Worm (Caenorhabditis elegans) whole organism, L1 larva: ENCODE results near the gene grl-25.

ENCODE experiments used
- C16A3.4 ChIP-seq: fragments of 150-350 bp; optimal IDR thresholded peaks from 2 replicates; lab custom pipeline; 2014; ENCODE audit warnings: missing biosample characterization, missing genetic modification characterization
- C34B4.2 ChIP-seq: sonication (generic microtip); optimal IDR thresholded peaks from 2 replicates; lab custom pipeline; 2017; ENCODE audit warnings: mild to moderate bottlenecking, missing genetic modification characterization, missing compliant biosample characterization
- F16B12.6 ChIP-seq: fragments of 150-350 bp; optimal IDR thresholded peaks from 2 replicates; lab custom pipeline; 2014; ENCODE audit warnings: missing biosample characterization, missing genetic modification characterization
- Y116A8C.19 ChIP-seq: sonication (generic microtip); optimal IDR thresholded peaks from 2 replicates; lab custom pipeline; 2016; ENCODE audit warnings: missing compliant biosample characterization, missing genetic modification characterization, borderline replicate concordance
- ama-1 ChIP-seq: fragments of 150-350 bp; optimal IDR thresholded peaks from 2 replicates; lab custom pipeline; 2014
- blmp-1 ChIP-seq: fragments of 150-350 bp; optimal IDR thresholded peaks from 2 replicates; lab custom pipeline; 2014; ENCODE audit warnings: missing biosample characterization, missing genetic modification characterization
- ceh-63 ChIP-seq: fragments of 200-800 bp; sonication (Bioruptor generic); optimal IDR thresholded peaks from 2 replicates; lab custom pipeline; 2018; ENCODE audit warnings: mild to moderate bottlenecking, missing genetic modification characterization, missing compliant biosample characterization
- ceh-88 ChIP-seq: fragments of 200-800 bp; sonication (Bioruptor generic); IDR thresholded peaks from 2 replicates; pipeline ENCODE4 v1.3.6; 2022; ENCODE audit warnings: missing genetic modification characterization, missing compliant biosample characterization
- ceh-90 ChIP-seq: sonication (generic microtip); optimal IDR thresholded peaks from 2 replicates; lab custom pipeline; 2016; ENCODE audit warnings: missing genetic modification characterization, missing compliant biosample characterization
- ces-1 ChIP-seq: fragments of 150-350 bp; optimal IDR thresholded peaks from 2 replicates; lab custom pipeline; 2014; ENCODE audit warnings: missing biosample characterization, missing genetic modification reagents, missing genetic modification characterization
- efl-1 ChIP-seq, 4 experiments: fragments of 150-350 bp; optimal IDR thresholded peaks in 3 of 4; peaks in 1 of 4; 1 replicate in 1 of 4; 2 replicates in 3 of 4; lab custom pipeline; 2014; ENCODE audit warnings: missing biosample characterization in 2 of 4, missing genetic modification characterization in 2 of 4, missing genetic modification reagents in 2 of 4
- efl-3 ChIP-seq: fragments of 200-800 bp; sonication (Bioruptor generic); optimal IDR thresholded peaks from 2 replicates; lab custom pipeline; 2018; ENCODE audit warnings: mild to moderate bottlenecking, missing genetic modification characterization, missing compliant biosample characterization
- egl-27 ChIP-seq, 2 experiments: fragments of 150-350 bp in 1 of 2; sonication (generic microtip); optimal IDR thresholded peaks; 3 replicates each; lab custom pipeline; 2017 to 2018; ENCODE audit warnings: missing biosample characterization in 2 of 2, missing genetic modification characterization in 2 of 2, missing genetic modification reagents in 2 of 2
- elt-3 ChIP-seq, 6 experiments: fragments of 150-350 bp in 1 of 6; sonication (generic microtip); optimal IDR thresholded peaks; 2 replicates each; lab custom pipeline; 2017 to 2018; ENCODE audit warnings: missing biosample characterization in 6 of 6, missing genetic modification characterization in 6 of 6, inconsistent platforms in 1 of 6
- fkh-10 ChIP-seq: sonication (generic microtip); optimal IDR thresholded peaks from 2 replicates; lab custom pipeline; 2017; ENCODE audit warnings: missing biosample characterization, missing genetic modification reagents, missing genetic modification characterization
- fkh-8 ChIP-seq: sonication (generic microtip); optimal IDR thresholded peaks from 2 replicates; lab custom pipeline; 2016; ENCODE audit warnings: mild to moderate bottlenecking, missing genetic modification characterization, missing compliant biosample characterization
- fos-1 ChIP-seq: fragments of 150-350 bp; optimal IDR thresholded peaks from 2 replicates; lab custom pipeline; 2014; ENCODE audit warnings: missing biosample characterization, missing genetic modification characterization
- hlh-17 ChIP-seq: fragments of 200-800 bp; sonication (Bioruptor generic); optimal IDR thresholded peaks from 2 replicates; lab custom pipeline; 2018; ENCODE audit warnings: missing genetic modification characterization, mild to moderate bottlenecking, missing compliant biosample characterization, moderate library complexity, borderline replicate concordance
- hpl-2 ChIP-seq: fragments of 150-350 bp; optimal IDR thresholded peaks from 2 replicates; lab custom pipeline; 2014; ENCODE audit warnings: missing biosample characterization, missing genetic modification reagents, missing genetic modification characterization
- jun-1 ChIP-seq: fragments of 150-350 bp; optimal IDR thresholded peaks from 2 replicates; lab custom pipeline; 2014; ENCODE audit warnings: missing biosample characterization, missing genetic modification reagents, missing genetic modification characterization
- lin-14 ChIP-seq: fragments of 200-800 bp; sonication (Bioruptor generic); optimal IDR thresholded peaks from 2 replicates; lab custom pipeline; 2018; ENCODE audit warnings: mild to moderate bottlenecking, missing genetic modification characterization, moderate library complexity, missing compliant biosample characterization
- lin-39 ChIP-seq: fragments of 150-350 bp; optimal IDR thresholded peaks from 2 replicates; lab custom pipeline; 2014; ENCODE audit warnings: missing biosample characterization, missing genetic modification reagents, missing genetic modification characterization
- lsy-2 ChIP-seq, 2 experiments: fragments of 150-350 bp; optimal IDR thresholded peaks; 2 replicates each; lab custom pipeline; 2014; ENCODE audit warnings: missing biosample characterization in 2 of 2, missing genetic modification characterization in 2 of 2
- mab-9 ChIP-seq: fragments of 200-800 bp; sonication (Bioruptor generic); IDR thresholded peaks from 2 replicates; pipeline ENCODE4 v1.3.6; 2022; ENCODE audit warnings: missing genetic modification reagents, missing genetic modification characterization, missing compliant biosample characterization
- mef-2 ChIP-seq: fragments of 150-350 bp; optimal IDR thresholded peaks from 2 replicates; lab custom pipeline; 2014; ENCODE audit warnings: missing biosample characterization, missing genetic modification characterization
- nhr-11 ChIP-seq: fragments of 150-350 bp; optimal IDR thresholded peaks from 2 replicates; lab custom pipeline; 2014; ENCODE audit warnings: missing biosample characterization, missing genetic modification characterization
- nhr-19 ChIP-seq: fragments of 200-800 bp; sonication (Bioruptor generic); conservative IDR thresholded peaks from 2 replicates; pipeline ENCODE4 v1.3.6; 2022; ENCODE audit warnings: missing genetic modification characterization, missing compliant biosample characterization
- nhr-237 ChIP-seq: fragments of 150-350 bp; optimal IDR thresholded peaks from 2 replicates; lab custom pipeline; 2014; ENCODE audit warnings: missing biosample characterization, missing genetic modification characterization
- nhr-28 ChIP-seq: fragments of 150-350 bp; optimal IDR thresholded peaks from 2 replicates; lab custom pipeline; 2014; ENCODE audit warnings: missing biosample characterization, missing genetic modification characterization
- nhr-47 ChIP-seq: sonication (generic microtip); optimal IDR thresholded peaks from 2 replicates; lab custom pipeline; 2016; ENCODE audit warnings: mild to moderate bottlenecking, missing genetic modification characterization, moderate library complexity, missing compliant biosample characterization
- nhr-71 ChIP-seq: sonication (generic microtip); optimal IDR thresholded peaks from 2 replicates; lab custom pipeline; 2016; ENCODE audit warnings: mild to moderate bottlenecking, missing genetic modification characterization, moderate library complexity, missing compliant biosample characterization
- nhr-76 ChIP-seq: sonication (generic microtip); optimal IDR thresholded peaks from 2 replicates; lab custom pipeline; 2017; ENCODE audit warnings: missing biosample characterization, missing genetic modification characterization
- nhr-77 ChIP-seq: fragments of 150-350 bp; optimal IDR thresholded peaks from 2 replicates; lab custom pipeline; 2014; ENCODE audit warnings: missing biosample characterization, missing genetic modification characterization
- nhr-85 ChIP-seq: sonication (generic microtip); peaks from one replicate; lab custom pipeline; 2016; ENCODE audit warnings: missing genetic modification characterization, inconsistent platforms, missing compliant biosample characterization
- nhr-90 ChIP-seq: sonication (generic microtip); optimal IDR thresholded peaks from 2 replicates; lab custom pipeline; 2016; ENCODE audit warnings: mild to moderate bottlenecking, missing genetic modification characterization, missing compliant biosample characterization; ENCODE audit not compliant: poor library complexity
- pax-3 ChIP-seq: fragments of 200-800 bp; sonication (Bioruptor generic); optimal IDR thresholded peaks from 2 replicates; lab custom pipeline; 2018; ENCODE audit warnings: mild to moderate bottlenecking, missing genetic modification characterization, moderate library complexity, missing compliant biosample characterization
- pqm-1 ChIP-seq: sonication (generic microtip); optimal IDR thresholded peaks from 3 replicates; lab custom pipeline; 2017; ENCODE audit warnings: missing biosample characterization, missing genetic modification characterization
- rnt-1 ChIP-seq: sonication (generic microtip); optimal IDR thresholded peaks from 2 replicates; lab custom pipeline; 2016; ENCODE audit warnings: mild to moderate bottlenecking, missing genetic modification characterization, moderate library complexity, missing compliant biosample characterization
- snu-23 ChIP-seq: sonication (generic microtip); optimal IDR thresholded peaks from 2 replicates; lab custom pipeline; 2016; ENCODE audit warnings: missing genetic modification characterization, missing compliant biosample characterization
- sptf-1 ChIP-seq: fragments of 150-350 bp; optimal IDR thresholded peaks from 2 replicates; lab custom pipeline; 2014; ENCODE audit warnings: missing biosample characterization, missing genetic modification characterization
- sup-37 ChIP-seq: fragments of 200-800 bp; sonication (Bioruptor generic); optimal IDR thresholded peaks from 2 replicates; lab custom pipeline; 2018; ENCODE audit warnings: mild to moderate bottlenecking, missing genetic modification characterization, missing compliant biosample characterization
- swsn-7 ChIP-seq: sonication (generic microtip); optimal IDR thresholded peaks from 2 replicates; lab custom pipeline; 2016; ENCODE audit warnings: missing genetic modification characterization, missing compliant biosample characterization
- tbx-2 ChIP-seq: sonication (generic microtip); optimal IDR thresholded peaks from 2 replicates; lab custom pipeline; 2016; ENCODE audit warnings: missing genetic modification characterization, missing compliant biosample characterization
- tlp-1 ChIP-seq: fragments of 150-350 bp; optimal IDR thresholded peaks from 2 replicates; lab custom pipeline; 2014; ENCODE audit warnings: missing biosample characterization, missing genetic modification characterization
- unc-130 ChIP-seq: fragments of 150-350 bp; optimal IDR thresholded peaks from 2 replicates; lab custom pipeline; 2017; ENCODE audit warnings: missing biosample characterization, missing genetic modification characterization, inconsistent platforms
- unc-62 ChIP-seq: fragments of 150-350 bp; optimal IDR thresholded peaks from 2 replicates; lab custom pipeline; 2014; ENCODE audit warnings: missing biosample characterization, missing genetic modification reagents, missing genetic modification characterization
- unc-86 ChIP-seq: sonication (generic microtip); optimal IDR thresholded peaks from 2 replicates; lab custom pipeline; 2016; ENCODE audit warnings: missing genetic modification characterization, missing compliant biosample characterization
- unc-98 ChIP-seq: fragments of 200-800 bp; sonication (Bioruptor generic); IDR thresholded peaks from 2 replicates; pipeline ENCODE4 v1.3.6; 2022; ENCODE audit warnings: missing genetic modification characterization, missing compliant biosample characterization
- xbp-1 ChIP-seq: sonication (generic microtip); optimal IDR thresholded peaks from 2 replicates; lab custom pipeline; 2016; ENCODE audit warnings: missing genetic modification characterization, missing compliant biosample characterization
- zag-1 ChIP-seq: fragments of 150-350 bp; optimal IDR thresholded peaks from 2 replicates; lab custom pipeline; 2014; ENCODE audit warnings: missing biosample characterization, missing genetic modification characterization
- zip-4 ChIP-seq: fragments of 200-800 bp; sonication (Bioruptor generic); optimal IDR thresholded peaks from 2 replicates; lab custom pipeline; 2018; ENCODE audit warnings: mild to moderate bottlenecking, missing genetic modification characterization, moderate library complexity, missing compliant biosample characterization
- ztf-11 ChIP-seq, 2 experiments: sonication (generic microtip); optimal IDR thresholded peaks; 2 replicates each; lab custom pipeline; 2016 to 2017; ENCODE audit warnings: missing genetic modification characterization in 2 of 2, missing biosample characterization in 1 of 2, missing compliant biosample characterization in 1 of 2
- ztf-4 ChIP-seq: fragments of 150-350 bp; optimal IDR thresholded peaks from 2 replicates; lab custom pipeline; 2014; ENCODE audit warnings: missing biosample characterization, missing genetic modification characterization

grl-25 gene

DNA sequence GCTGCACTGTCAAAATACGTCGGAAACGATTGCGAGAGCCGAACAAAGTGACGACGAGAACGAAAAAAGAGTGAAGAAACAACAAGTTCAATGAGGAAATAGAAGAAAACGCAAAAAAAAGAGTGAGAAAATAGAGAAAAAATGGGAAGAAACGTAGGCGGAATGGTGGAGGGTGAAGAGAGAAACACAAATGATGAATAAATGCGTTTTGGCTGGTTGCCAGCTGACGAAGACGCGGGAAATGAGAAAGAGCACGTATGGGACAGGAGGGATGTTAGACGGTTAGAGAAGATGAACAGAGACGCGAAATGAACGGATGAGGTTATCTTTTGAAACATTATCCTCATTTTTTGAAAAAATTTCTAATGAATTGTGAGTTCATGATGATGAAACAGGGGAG is 22.9 kb downstream of the grl-25 start:
- TF ChIP-seq swsn-7 (peak; percentile 60), ceh-90 (no peak), nhr-11 (tag; lab: Kevin White, UChicago) (no peak), ces-1 (no peak), hpl-2 (GFP tag; lab: Kevin White, UChicago) (no peak), nhr-47 (tag; lab: Kevin White, UChicago) (peak; percentile 50), fkh-10 (GFP tag; lab: Kevin White, UChicago) (peak; percentile 47), nhr-19 (GFP tag; lab: Robert Waterston, UW) (peak; percentile 54), F16B12.6 (peak; percentile 20), pqm-1 (tag; lab: Kevin White, UChicago) (no peak), hlh-17 (GFP tag; lab: Kevin White, UChicago) (no peak), C34B4.2 (tag; lab: Kevin White, UChicago) (no peak), lin-14 (GFP tag; lab: Kevin White, UChicago) (peak; percentile 97), blmp-1 (tag; lab: Kevin White, UChicago) (peak; percentile 45), unc-98 (no peak), fos-1 (tag; lab: Kevin White, UChicago) (no peak), ztf-11 (tag; optimal IDR thresholded peaks at IDR 0.05; lab: Kevin White, UChicago) (no peak), ceh-88 (GFP tag; lab: Robert Waterston, UW) (0 out of 2 replicates have a peak, but pooled peaks have one; percentile 28), ceh-63 (GFP tag; lab: Kevin White, UChicago) (no peak), xbp-1 (tag; lab: Kevin White, UChicago) (peak; percentile 41), egl-27 (tag; optimal IDR thresholded peaks at IDR 0.05; lab: Kevin White, UChicago) (no peak), ztf-4 (tag; lab: Kevin White, UChicago) (peak; percentile 37), Y116A8C.19 (tag; lab: Kevin White, UChicago) (no peak), mab-9 (GFP tag; lab: Robert Waterston, UW) (no peak), lsy-2 (tag; optimal IDR thresholded peaks at IDR 0.05; lab: Kevin White, UChicago) (peak; percentile 60 to 79), ama-1 (lab: Kevin White, UChicago) (no peak), efl-3 (GFP tag; lab: Kevin White, UChicago) (no peak), unc-130 (tag; lab: Kevin White, UChicago) (no peak), nhr-85 (tag; lab: Kevin White, UChicago) (peak; percentile 80), efl-1 (optimal IDR thresholded peaks at IDR 0.05; lab: Kevin White, UChicago) (peak; percentile 57 to 72), efl-1 (GFP tag; optimal IDR thresholded peaks at IDR 0.05 in 1 of 2; lab: Kevin White, UChicago) (peak; percentile 45 to 89), sptf-1 (tag; lab: Kevin White, UChicago) (no peak), fkh-8 (peak; percentile 59), rnt-1 (tag; lab: Kevin White, UChicago) (peak; percentile 49), lin-39 (no peak), elt-3 (tag; optimal IDR thresholded peaks at IDR 0.05; lab: Kevin White, UChicago) (peak in 2 of 6 experiments; percentile 23 to 42), nhr-237 (no peak), C16A3.4 (peak; percentile 52), mef-2 (peak; percentile 36), zag-1 (tag; lab: Kevin White, UChicago) (no peak), nhr-28 (tag; lab: Kevin White, UChicago) (no peak), nhr-77 (tag; lab: Kevin White, UChicago) (peak; percentile 82), jun-1 (tag; lab: Kevin White, UChicago) (no peak), nhr-76 (tag; lab: Kevin White, UChicago) (no peak), zip-4 (GFP tag; lab: Kevin White, UChicago) (no peak), tlp-1 (tag; lab: Kevin White, UChicago) (no peak), unc-62 (GFP tag; lab: Kevin White, UChicago) (no peak), pax-3 (tag; lab: Kevin White, UChicago) (no peak), unc-86 (tag; lab: Kevin White, UChicago) (peak; percentile 31), nhr-90 (tag; lab: Kevin White, UChicago) (peak; percentile 23), nhr-71 (peak; percentile 79), snu-23 (GFP tag; lab: Kevin White, UChicago) (peak; percentile 67), tbx-2 (peak; percentile 71), sup-37 (GFP tag; lab: Kevin White, UChicago) (no peak)
